Worm (Caenorhabditis elegans) whole organism, mixed stage, embryonic: Measurements from ENCODE around the gene C27A7.3.

ENCODE experiments used
- drap-1 ChIP-seq: fragments of 200-800 bp; sonication (Bioruptor generic); optimal IDR thresholded peaks from 3 replicates; lab custom pipeline; 2018; ENCODE audit warnings: mild to moderate bottlenecking, missing genetic modification characterization, missing compliant biosample characterization
- elt-1 ChIP-seq: sonication (generic microtip); optimal IDR thresholded peaks from 2 replicates; lab custom pipeline; 2017; ENCODE audit warnings: missing genetic modification characterization, mild to moderate bottlenecking, missing compliant biosample characterization, antibody characterized with exemption, moderate library complexity, borderline replicate concordance; ENCODE audit not compliant: insufficient read depth
- elt-3 ChIP-seq: fragments of 150-350 bp; optimal IDR thresholded peaks from 2 replicates; lab custom pipeline; 2014; ENCODE audit warnings: missing biosample characterization, missing genetic modification characterization
- lin-13 ChIP-seq: fragments of 150-350 bp; optimal IDR thresholded peaks from 2 replicates; lab custom pipeline; 2014; ENCODE audit warnings: missing biosample characterization, missing genetic modification characterization
- mab-5 ChIP-seq: fragments of 150-350 bp; optimal IDR thresholded peaks from 2 replicates; lab custom pipeline; 2014; ENCODE audit warnings: missing biosample characterization, missing genetic modification characterization
- mep-1 ChIP-seq: fragments of 150-350 bp; optimal IDR thresholded peaks from 2 replicates; lab custom pipeline; 2017; ENCODE audit warnings: missing biosample characterization, missing genetic modification reagents, missing genetic modification characterization, inconsistent platforms
- nhr-12 ChIP-seq: fragments of 150-350 bp; optimal IDR thresholded peaks from 2 replicates; lab custom pipeline; 2014; ENCODE audit warnings: missing biosample characterization, missing genetic modification characterization
- nhr-28 ChIP-seq: fragments of 150-350 bp; optimal IDR thresholded peaks from 2 replicates; lab custom pipeline; 2014; ENCODE audit warnings: missing biosample characterization, missing genetic modification characterization
- nhr-76 ChIP-seq: sonication (generic microtip); optimal IDR thresholded peaks from 2 replicates; lab custom pipeline; 2017; ENCODE audit warnings: missing biosample characterization, missing genetic modification characterization
- unc-120 ChIP-seq: sonication (generic microtip); optimal IDR thresholded peaks from 2 replicates; lab custom pipeline; 2017; ENCODE audit warnings: missing genetic modification characterization, missing compliant biosample characterization; ENCODE audit not compliant: poor library complexity, severe bottlenecking
- unc-62 ChIP-seq: fragments of 150-350 bp; optimal IDR thresholded peaks from 2 replicates; lab custom pipeline; 2014; ENCODE audit warnings: missing biosample characterization, missing genetic modification reagents, missing genetic modification characterization
- ztf-11 ChIP-seq: fragments of 150-350 bp; optimal IDR thresholded peaks from 2 replicates; lab custom pipeline; 2014; ENCODE audit warnings: missing biosample characterization, missing genetic modification characterization

DNA sequence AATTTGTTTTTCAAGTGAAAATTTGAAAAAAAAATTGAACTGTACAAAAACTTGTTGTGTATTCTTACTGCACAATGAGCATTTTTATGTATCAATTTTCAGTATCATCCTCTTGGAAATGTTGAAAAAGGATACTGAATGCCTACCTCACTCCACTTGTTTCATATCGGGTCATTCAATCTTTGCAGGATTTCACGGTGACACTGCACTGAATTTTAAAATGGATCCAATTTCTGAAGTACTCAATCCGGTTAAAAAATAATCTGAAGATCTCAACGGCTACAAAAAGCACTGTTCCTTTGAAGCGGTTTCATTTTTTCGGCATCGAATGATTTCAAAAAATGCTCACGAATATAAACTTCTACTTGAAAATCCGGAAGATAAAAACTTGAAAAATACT, 2.8 kb upstream of the C27A7.3 start:
- TF ChIP-seq unc-62 (GFP tag; lab: Kevin White, UChicago): no peak
- TF ChIP-seq drap-1 (GFP tag; lab: Kevin White, UChicago): no peak
- no peak for TF ChIP-seq elt-3 (tag; lab: Kevin White, UChicago)
- TF ChIP-seq lin-13 (tag; lab: Kevin White, UChicago): no peak
- TF ChIP-seq mab-5: no peak
- TF ChIP-seq nhr-76 (tag; lab: Kevin White, UChicago): no peak
- TF ChIP-seq nhr-12: no peak
- no peak for TF ChIP-seq nhr-28 (tag; lab: Kevin White, UChicago)
- TF ChIP-seq unc-120 (tag; lab: Kevin White, UChicago): no peak
- no peak for TF ChIP-seq elt-1 (tag; lab: Kevin White, UChicago)
- no peak for TF ChIP-seq ztf-11 (tag; lab: Kevin White, UChicago)
- TF ChIP-seq mep-1: no peak
